Worm (Caenorhabditis elegans): ENCODE measurements around the gene dos-2.

Gene dos-2

DNA sequence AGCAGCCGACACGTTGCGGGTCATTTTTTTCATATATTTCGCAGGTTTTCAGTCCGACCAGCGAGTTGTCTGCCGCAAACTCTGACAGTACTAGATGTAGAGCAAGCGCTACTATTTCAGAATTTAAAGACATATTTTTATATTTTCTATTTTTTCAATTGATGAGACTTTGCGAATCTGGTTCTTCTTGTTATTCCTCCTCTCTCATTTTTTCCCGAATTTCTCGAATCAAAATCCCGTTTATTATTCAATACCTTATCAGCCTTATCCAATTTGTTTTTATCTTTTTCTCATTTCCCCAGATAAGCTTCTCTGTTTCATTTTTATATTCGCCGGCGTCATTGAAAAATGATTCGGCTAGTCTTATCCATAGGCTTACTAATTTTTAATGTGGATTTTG is at the start of gene dos-2:
TSS of gene dos-2 (plus strand) at position 301 of the 400 bp plus-strand sequence.
- TF ChIP-seq unc-62 (GFP tag; optimal IDR thresholded peaks at IDR 0.05) = no peak

DNA sequence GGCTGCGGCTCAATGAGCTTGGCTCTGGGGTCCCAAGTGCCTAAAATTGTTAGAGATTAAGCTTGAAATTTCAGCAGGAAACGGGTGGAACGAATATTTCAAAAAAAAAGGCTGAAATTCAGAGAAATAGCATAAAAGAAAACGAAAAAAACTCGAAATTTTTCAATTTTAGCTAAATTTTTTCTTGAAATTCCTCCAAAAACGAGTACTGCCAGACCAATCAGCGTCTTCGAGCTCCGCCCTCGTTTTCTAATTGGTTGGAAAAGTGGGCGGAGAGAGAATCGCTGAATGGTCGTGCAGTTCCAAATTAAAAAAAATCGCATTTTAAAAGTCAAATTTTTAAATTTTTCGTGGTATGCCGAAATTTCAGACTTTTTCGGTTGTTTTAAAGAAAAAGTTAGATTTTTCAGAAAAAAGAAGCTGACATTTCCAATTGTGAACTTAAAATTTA is 48.1 kb upstream of the dos-2 start, which contains the start of gene plpp-1.1:
TSS of gene plpp-1.1 (minus strand) at position 51 of the 451 bp plus-strand sequence.
- no peak for TF ChIP-seq unc-62 (GFP tag; optimal IDR thresholded peaks at IDR 0.05)

DNA sequence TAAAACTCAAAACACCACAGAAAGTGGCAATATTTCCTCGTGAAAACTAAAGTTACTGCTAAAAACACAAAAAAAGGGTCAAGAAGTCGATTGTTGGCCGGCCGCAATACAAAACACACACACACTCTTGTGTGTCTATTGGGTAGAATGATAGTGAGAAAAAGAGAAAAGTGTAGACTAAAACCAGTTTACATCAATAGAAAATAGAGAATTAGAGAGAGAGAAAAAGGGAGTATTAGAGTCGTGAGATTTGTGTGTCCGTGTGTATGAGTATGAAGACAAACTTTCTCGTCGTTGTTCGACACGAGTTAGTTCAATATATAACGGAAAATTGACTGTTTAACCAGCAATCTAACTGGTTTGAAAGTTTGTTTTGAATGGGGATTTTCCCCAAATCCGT is 46.6 kb upstream of the dos-2 start:
- no peak for TF ChIP-seq unc-62 (GFP tag; optimal IDR thresholded peaks at IDR 0.05)

DNA sequence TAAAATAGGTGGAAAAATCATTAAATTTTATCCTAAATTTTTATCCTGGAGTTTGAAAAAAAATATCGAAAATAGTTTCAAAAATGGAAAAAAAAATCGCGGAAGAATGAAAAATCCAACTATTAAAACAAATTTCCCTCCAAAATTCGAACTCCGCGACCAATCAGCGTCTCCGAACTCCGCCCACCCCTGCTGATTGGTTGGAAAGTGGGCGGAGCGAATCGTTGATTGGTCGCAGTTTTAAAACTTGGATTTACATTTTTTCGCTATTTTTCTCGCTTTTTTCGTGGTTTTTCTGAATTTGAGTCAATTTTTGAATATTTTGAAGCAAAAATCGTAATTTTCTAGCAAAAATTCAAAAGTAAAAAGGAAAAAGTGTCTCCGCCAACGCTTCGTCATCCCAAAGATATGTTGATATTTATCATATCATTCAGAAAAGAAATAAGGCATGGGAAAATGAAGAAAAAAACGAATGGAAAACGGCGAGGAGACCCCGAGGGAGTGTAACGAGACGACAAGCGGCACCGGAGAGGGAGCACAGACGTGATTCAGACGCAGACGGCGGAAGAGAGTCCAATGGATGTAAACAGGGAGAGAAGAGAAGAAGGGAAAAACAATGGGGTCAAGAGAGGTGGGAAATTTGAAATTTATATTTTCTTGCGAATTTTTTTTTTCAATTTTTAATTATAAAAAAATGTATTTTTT is 45.4 kb upstream of the dos-2 start:
- TF ChIP-seq unc-62 (GFP tag; optimal IDR thresholded peaks at IDR 0.05) = no peak

DNA sequence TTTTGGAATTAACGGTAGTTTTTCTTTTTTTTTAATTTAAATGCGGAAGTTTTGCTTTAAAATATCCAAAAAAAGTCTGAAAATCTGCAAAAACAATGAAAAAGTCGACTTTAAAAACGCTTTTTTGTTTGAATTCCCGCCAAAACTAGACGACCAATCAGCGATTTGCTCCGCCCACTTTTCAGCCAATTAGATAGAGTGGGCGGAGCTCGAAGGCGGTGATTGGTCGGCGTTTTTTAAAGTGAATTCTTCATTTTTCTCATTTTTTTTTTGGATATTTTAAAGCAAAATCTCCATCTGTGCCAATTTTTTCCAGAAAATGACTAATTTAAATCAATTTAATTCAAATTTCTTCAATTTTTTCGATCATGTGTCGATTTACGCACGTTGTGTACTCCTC is 44.8 kb upstream of the dos-2 start:
- TF ChIP-seq unc-62 (GFP tag; optimal IDR thresholded peaks at IDR 0.05) = no peak

DNA sequence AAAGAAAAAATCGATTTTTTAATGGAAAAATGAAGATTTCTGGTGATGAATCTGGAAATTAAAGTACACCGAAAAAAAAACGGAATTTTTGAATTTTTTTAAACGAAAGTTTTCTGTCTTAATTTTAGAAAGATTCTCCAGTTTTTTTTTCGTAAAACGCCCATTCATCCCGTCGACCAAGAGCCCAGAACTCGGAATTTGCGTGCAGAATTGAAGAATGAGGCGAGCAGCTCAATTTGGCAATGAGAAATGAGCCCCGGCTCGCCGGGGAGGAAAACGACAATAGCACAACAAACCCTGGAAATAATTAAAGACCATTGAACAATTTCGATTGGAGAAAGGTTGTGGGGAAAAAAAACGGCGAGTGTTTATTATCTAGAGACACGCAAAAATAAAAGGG is 44.2 kb upstream of the dos-2 start:
- TF ChIP-seq unc-62 (GFP tag; optimal IDR thresholded peaks at IDR 0.05) = no peak

DNA sequence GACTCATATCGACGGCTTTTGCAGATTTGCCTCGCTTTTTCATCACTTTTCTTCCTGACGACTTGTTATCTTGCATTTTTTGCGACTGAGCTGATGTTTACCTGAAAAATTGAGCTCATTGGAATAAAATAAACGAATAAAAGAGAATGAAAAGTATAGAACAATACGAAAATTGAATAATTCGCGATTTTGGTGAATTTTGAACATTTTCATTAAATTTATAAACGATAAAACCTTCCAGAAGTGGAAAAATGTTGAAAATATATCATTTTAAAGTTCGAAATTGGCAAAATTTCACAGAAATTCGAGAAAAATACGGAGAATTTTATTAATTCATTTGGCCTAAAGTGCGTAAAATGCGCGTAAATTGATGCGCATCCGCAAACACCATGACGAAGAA is 42.4 kb upstream of the dos-2 start, which contains the start of gene Y14H12B.2:
TSS of gene Y14H12B.2 (minus strand) at position 101 of the 400 bp plus-strand sequence.
- TF ChIP-seq unc-62 (GFP tag; optimal IDR thresholded peaks at IDR 0.05) = no peak

DNA sequence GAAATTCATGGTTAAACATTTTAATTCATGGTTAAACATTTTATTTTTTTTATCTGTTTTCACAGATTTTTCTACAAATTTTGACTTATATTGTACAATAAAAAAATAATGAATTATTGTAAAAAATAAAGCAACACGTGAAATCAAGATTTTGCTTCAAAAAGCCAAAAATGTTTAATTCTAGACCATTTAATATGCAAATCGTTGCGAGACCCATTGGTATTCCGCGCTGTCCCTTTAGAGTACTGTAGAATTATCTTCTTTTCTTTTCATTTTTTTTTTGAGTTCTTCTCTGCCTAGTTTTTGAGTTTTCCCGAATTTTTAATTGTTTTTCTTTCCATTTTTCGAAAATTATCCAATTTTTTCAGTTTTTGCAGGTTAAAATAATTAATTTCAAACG is 42.0 kb upstream of the dos-2 start, which contains the start of gene Y14H12B.1:
TSS of gene Y14H12B.1 (plus strand) at position 363 of the 400 bp plus-strand sequence.
- TF ChIP-seq unc-62 (GFP tag; optimal IDR thresholded peaks at IDR 0.05) = no peak

DNA sequence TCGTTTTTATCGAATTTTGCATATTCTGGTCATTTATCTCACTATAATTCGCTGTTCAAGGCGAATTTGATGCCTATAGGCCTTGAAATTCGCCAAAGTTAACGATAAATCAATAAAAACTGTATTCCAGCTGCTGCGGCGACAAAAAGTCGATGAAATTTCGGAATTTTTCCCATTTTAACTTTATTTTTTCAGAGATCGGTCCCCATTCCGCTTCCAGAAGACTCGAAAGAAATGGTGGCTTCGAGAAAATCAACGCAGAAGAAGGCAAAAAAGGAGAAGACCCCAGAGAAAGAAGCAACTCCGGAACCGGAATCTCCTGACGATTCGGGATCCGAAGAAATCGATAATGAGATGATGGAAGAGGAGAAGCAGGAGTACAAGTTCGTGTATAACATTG is 40.9 kb upstream of the dos-2 start:
- no peak for TF ChIP-seq unc-62 (GFP tag; optimal IDR thresholded peaks at IDR 0.05)

DNA sequence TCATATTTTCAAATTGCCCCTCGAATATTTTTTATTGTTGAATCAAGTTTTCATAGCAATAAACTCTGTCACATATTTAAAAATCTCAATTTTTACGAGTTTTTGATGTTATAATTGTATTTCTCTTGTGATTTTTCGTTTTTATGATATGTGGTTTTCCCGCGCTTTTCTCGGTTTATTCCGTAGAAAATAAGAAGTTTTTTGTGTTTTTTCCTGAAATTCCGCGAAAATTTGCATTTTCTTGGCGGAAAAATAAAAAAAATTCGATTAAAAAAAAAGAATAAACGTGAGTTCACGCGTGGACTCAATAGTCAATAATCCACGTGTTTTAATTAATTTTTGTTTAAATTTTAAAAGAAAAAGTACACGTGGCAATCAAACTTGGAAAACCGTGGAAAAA is 40.1 kb upstream of the dos-2 start:
- no peak for TF ChIP-seq unc-62 (GFP tag; optimal IDR thresholded peaks at IDR 0.05)

DNA sequence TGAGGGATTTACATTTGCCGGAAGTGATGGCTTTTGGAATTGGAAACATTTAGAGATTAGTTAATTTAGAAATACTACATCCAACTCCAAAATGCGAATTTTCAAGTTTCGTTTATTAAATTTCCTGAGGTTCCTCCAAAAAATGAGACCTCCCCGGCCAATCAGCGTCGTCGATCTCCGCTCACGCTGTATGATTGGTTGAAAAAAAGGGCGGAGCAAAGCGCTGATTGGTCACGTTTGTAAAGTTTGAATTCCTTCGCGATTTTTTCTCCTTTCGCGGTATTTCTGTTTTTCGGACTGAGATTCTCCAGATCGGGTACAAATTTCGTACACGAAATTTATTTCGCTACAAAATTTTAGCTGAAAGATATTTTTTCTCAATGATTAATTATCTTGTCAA is 28.6 kb upstream of the dos-2 start:
- no peak for TF ChIP-seq unc-62 (GFP tag; optimal IDR thresholded peaks at IDR 0.05)

DNA sequence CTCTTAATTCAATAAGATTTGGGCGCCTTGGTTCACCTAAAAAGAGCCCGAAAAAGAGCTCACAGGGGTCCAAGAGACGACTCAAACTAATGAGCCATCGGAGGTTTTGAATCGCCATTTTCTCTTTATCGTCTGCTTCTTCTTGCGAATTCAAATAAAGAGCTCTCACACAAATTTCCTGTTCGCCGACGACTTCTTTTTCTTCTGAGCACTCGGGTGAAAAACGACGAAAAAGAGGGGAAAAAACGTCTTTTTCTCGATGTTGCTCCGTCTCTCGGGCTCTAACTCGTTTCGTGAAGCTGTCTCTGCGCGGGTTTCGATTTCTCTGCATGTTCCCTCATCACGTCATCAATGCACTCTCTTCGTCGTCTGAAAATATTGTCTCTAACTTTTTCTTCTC is 27.5 kb upstream of the dos-2 start:
- no peak for TF ChIP-seq unc-62 (GFP tag; optimal IDR thresholded peaks at IDR 0.05)

DNA sequence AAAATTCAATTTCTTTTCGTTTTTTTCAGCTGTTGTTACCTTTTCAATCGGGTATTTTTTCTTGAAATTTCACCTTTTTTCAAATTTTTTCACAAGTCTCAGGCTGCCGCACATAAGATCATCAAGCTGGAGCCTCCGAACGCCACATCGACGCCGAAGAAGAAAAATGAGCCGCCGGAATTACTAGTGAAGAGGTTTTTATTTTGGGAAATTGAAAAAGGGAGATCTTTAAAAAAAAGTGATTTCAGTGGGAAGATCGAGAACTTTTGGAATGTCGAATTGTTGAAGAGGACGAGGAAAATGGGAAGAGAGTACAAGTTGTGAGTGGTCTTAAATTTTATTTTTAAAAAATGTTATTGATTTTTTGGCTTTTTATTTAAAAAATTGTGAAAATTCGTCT is 26.0 kb upstream of the dos-2 start, which contains the start of gene sea-2:
TSS of gene sea-2 (plus strand) at position 301 of the 400 bp plus-strand sequence.
- TF ChIP-seq unc-62 (GFP tag; optimal IDR thresholded peaks at IDR 0.05) = no peak

DNA sequence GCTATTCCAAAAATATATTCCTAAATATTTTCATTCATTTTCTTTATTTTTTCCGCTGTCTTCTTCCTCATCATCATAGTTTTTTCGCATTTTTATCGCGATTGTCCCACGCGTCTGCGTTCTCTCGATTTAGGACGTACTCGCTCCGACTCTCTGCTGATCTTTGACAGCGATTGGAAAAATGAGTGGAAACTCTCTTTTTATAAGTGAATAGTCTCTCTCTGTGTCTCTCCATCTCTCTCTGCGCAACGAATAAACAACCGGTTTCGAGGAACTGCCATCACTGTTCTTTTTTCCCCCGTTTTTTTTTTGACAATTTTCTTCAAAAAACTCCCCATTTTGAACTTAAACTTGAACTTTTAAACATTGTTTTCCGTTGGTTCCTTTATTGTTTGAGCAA is 24.7 kb upstream of the dos-2 start:
- TF ChIP-seq unc-62 (GFP tag; optimal IDR thresholded peaks at IDR 0.05) = no peak

DNA sequence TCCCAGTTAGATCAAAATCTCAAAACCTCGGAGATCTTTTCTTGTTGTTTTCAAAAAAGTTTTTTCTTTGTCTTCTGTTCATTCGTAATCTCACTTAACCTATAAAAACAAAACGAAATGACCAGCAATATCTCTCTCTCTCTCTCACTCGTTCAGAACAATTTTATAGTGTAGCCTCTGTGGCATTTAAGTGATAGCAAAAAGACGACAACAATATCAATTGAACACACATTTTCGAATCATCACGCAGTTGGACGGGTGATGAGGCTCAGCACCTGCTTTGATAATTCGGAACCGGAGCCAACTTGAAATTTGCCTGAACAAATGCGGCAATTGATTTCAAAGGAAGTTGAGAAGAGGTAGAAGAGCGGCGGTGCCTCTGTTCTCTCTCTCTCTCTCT is 23.7 kb upstream of the dos-2 start:
- no peak for TF ChIP-seq unc-62 (GFP tag; optimal IDR thresholded peaks at IDR 0.05)

DNA sequence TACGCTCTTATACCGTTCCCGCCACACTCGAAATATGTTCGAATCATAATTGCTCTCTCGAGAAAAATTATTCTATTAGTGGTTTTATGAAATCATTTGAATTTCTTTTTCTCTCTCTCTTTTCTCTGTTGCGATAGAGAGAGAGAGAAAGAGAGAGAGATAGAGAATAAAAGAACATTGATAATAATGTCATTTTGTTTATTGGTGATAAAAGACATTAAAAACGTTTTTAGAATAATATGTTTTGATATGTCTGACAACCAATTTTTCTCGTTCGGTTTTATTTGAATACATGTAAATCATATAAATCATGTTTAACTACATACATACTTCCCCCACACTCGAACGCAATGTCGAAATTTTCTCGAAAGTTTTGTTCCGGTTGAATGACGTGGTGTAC is 23.1 kb upstream of the dos-2 start:
- TF ChIP-seq unc-62 (GFP tag; optimal IDR thresholded peaks at IDR 0.05) = no peak

DNA sequence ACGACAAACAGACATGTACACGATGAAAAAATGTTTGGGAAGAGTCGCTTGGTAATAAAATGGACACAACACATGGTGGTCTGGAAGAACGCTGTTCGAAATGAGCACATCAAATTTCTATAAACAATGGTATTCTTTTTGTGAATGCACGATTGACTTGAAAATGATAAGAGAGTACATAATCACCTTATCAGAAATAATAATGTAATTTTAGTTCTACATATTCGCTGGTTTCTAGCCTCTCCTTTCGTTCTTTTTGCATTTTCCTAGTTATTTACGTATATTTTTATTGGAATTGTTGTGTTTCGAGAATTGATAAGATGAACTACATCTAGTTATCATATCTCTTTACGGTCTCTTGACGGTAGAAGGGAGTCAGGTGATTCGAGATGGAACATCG is 22.0 kb upstream of the dos-2 start:
- TF ChIP-seq unc-62 (GFP tag; optimal IDR thresholded peaks at IDR 0.05) = no peak

DNA sequence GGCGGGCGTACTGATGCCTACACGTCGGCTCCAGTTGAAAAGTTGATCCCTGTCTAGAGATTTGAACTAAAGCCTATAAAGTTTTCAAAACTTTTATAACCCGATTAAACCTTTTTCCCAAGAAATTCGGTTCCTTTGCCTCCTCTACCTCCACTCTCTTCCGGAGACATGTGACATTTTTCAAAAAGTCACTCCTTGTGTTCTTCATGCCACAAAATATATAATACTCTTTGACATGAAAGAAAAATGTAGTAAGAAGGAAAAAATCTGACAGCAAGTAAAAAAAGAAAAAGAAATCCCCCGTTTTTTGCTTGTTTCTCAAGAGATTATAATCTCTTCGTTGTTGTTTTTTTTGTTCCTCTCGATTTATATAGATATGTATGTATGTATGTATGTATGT is 21.2 kb upstream of the dos-2 start:
- no peak for TF ChIP-seq unc-62 (GFP tag; optimal IDR thresholded peaks at IDR 0.05)
